Worm (Caenorhabditis elegans): ENCODE results near the gene sre-19.

- no peak for TF ChIP-seq tbx-11 (GFP tag; IDR thresholded peaks at IDR 0.05)
- no peak for TF ChIP-seq ama-1 (optimal IDR thresholded peaks at IDR 0.05)
- no peak for TF ChIP-seq ceh-36 (tag; optimal IDR thresholded peaks at IDR 0.05)
- no peak for TF ChIP-seq hmg-4 (GFP tag; optimal IDR thresholded peaks at IDR 0.05)
- TF ChIP-seq scrt-1 (GFP tag; IDR thresholded peaks at IDR 0.05), result no peak
- no peak for TF ChIP-seq flt-1 (GFP tag; IDR thresholded peaks at IDR 0.05)
- TF ChIP-seq tbx-37 (GFP tag; conservative IDR thresholded peaks at IDR 0.05), result no peak
- TF ChIP-seq hnd-1 (tag; optimal IDR thresholded peaks at IDR 0.05), result no peak
- no peak for TF ChIP-seq ceh-13 (GFP tag; optimal IDR thresholded peaks at IDR 0.05)
- TF ChIP-seq tra-4 (tag; optimal IDR thresholded peaks at IDR 0.05), result no peak
Observed at ce11 chrIV:12265877-12266276, 27.1 kb upstream of the sre-19 start.
